Worm (Caenorhabditis elegans): ENCODE data around the gene Y59H11AR.10.
A peak's percentile ranks its signal among the peaks of the same experiment; 100 is the strongest.

Gene Y59H11AR.10

ce11 chrIV:8600712-8601330, 2.2 kb upstream of the Y59H11AR.10 start, which contains the start of gene Y59H11AR.4:
Gene Y59H11AR.4, minus strand, starts transcription at chrIV:8600762.
- TF ChIP-seq ztf-4 (tag; optimal IDR thresholded peaks at IDR 0.05) (no peak), snu-23 (GFP tag; optimal IDR thresholded peaks at IDR 0.05) (peak; percentile 17), lin-35 (GFP tag; optimal IDR thresholded peaks at IDR 0.05) (peak in 1 of 2 experiments; percentile 63), blmp-1 (tag; optimal IDR thresholded peaks at IDR 0.05) (peak; percentile 47), nhr-85 (tag) (no peak), dpl-1 (GFP tag; optimal IDR thresholded peaks at IDR 0.05) (peak in 1 of 3 experiments; percentile 25), skn-1 (tag; optimal IDR thresholded peaks at IDR 0.05) (no peak), efl-1 (optimal IDR thresholded peaks at IDR 0.05) (no peak), efl-1 (GFP tag; optimal IDR thresholded peaks at IDR 0.05 in 1 of 2) (peak; percentile 15 to 94), elt-3 (tag; optimal IDR thresholded peaks at IDR 0.05) (peak in 1 of 6 experiments; percentile 74), unc-130 (tag; optimal IDR thresholded peaks at IDR 0.05) (no peak), lin-13 (GFP tag; optimal IDR thresholded peaks at IDR 0.05) (no peak), tlp-1 (tag; optimal IDR thresholded peaks at IDR 0.05) (no peak), lin-39 (tag; optimal IDR thresholded peaks at IDR 0.05) (no peak), ceh-88 (GFP tag; IDR thresholded peaks at IDR 0.05) (no peak), aly-2 (tag; optimal IDR thresholded peaks at IDR 0.05) (no peak)

- no peak for TF ChIP-seq fkh-8 (tag; optimal IDR thresholded peaks at IDR 0.05)
- TF ChIP-seq lsy-2 (tag; optimal IDR thresholded peaks at IDR 0.05), result peak; percentile 59 to 71
- peak; percentile 89 for TF ChIP-seq nhr-71 (tag; optimal IDR thresholded peaks at IDR 0.05)
- TF ChIP-seq nhr-47 (tag; optimal IDR thresholded peaks at IDR 0.05), result peak; percentile 26
- TF ChIP-seq mef-2 (tag; optimal IDR thresholded peaks at IDR 0.05), result peak; percentile 80
- 0 out of 2 replicates have a peak, but pooled peaks have one; percentile 10 for TF ChIP-seq unc-98 (GFP tag; IDR thresholded peaks at IDR 0.05)
- TF ChIP-seq nhr-19 (GFP tag; conservative IDR thresholded peaks at IDR 0.05), result peak; percentile 66
- peak; percentile 57 for TF ChIP-seq snu-23 (GFP tag; optimal IDR thresholded peaks at IDR 0.05)
- no peak for TF ChIP-seq elt-2 (tag; optimal IDR thresholded peaks at IDR 0.05)
- TF ChIP-seq rnt-1 (tag; optimal IDR thresholded peaks at IDR 0.05), result peak; percentile 43
- peak; percentile 45 for TF ChIP-seq nhr-11 (tag; optimal IDR thresholded peaks at IDR 0.05)
- TF ChIP-seq efl-1 (optimal IDR thresholded peaks at IDR 0.05), result peak in 1 of 2 experiments; percentile 20
- no peak for TF ChIP-seq efl-1 (GFP tag; optimal IDR thresholded peaks at IDR 0.05 in 1 of 2)
- no peak for TF ChIP-seq sptf-1 (tag; optimal IDR thresholded peaks at IDR 0.05)
- peak; percentile 50 for TF ChIP-seq nhr-20 (tag; optimal IDR thresholded peaks at IDR 0.05)
- peak; percentile 79 for TF ChIP-seq lin-14 (GFP tag; optimal IDR thresholded peaks at IDR 0.05)
- peak; percentile 44 for TF ChIP-seq lin-39 (tag; optimal IDR thresholded peaks at IDR 0.05)
- TF ChIP-seq alr-1 (tag; optimal IDR thresholded peaks at IDR 0.05; ENCODE audit: borderline replicate concordance), result no peak
- TF ChIP-seq lin-13 (GFP tag; optimal IDR thresholded peaks at IDR 0.05), result no peak
- TF ChIP-seq tbx-2 (tag; optimal IDR thresholded peaks at IDR 0.05), result peak; percentile 20
- TF ChIP-seq swsn-7 (tag; optimal IDR thresholded peaks at IDR 0.05), result peak; percentile 4
Measured at ce11 chrIV:8605217-8605616, 2.2 kb downstream of the Y59H11AR.10 start.

- TF ChIP-seq nhr-20 (tag; optimal IDR thresholded peaks at IDR 0.05) (no peak), lin-15B (tag; optimal IDR thresholded peaks at IDR 0.05) (no peak), dpl-1 (GFP tag; optimal IDR thresholded peaks at IDR 0.05) (no peak), irx-1 (tag; optimal IDR thresholded peaks at IDR 0.05) (no peak), ztf-4 (tag; optimal IDR thresholded peaks at IDR 0.05) (no peak), efl-1 (optimal IDR thresholded peaks at IDR 0.05) (no peak), efl-1 (GFP tag; optimal IDR thresholded peaks at IDR 0.05 in 1 of 2) (no peak), nhr-19 (GFP tag; conservative IDR thresholded peaks at IDR 0.05) (no peak), egl-13 (tag; optimal IDR thresholded peaks at IDR 0.05) (no peak), F16B12.6 (tag; optimal IDR thresholded peaks at IDR 0.05) (no peak), unc-62 (GFP tag; optimal IDR thresholded peaks at IDR 0.05) (no peak), pag-3 (tag; optimal IDR thresholded peaks at IDR 0.05; ENCODE audit: borderline replicate concordance, insufficient read depth) (no peak), fkh-4 (tag; optimal IDR thresholded peaks at IDR 0.05; ENCODE audit: borderline replicate concordance) (no peak), aha-1 (tag; optimal IDR thresholded peaks at IDR 0.05) (no peak), mep-1 (tag; optimal IDR thresholded peaks at IDR 0.05) (no peak), efl-3 (GFP tag; optimal IDR thresholded peaks at IDR 0.05) (no peak), ceh-63 (GFP tag; optimal IDR thresholded peaks at IDR 0.05) (no peak), nhr-47 (tag; optimal IDR thresholded peaks at IDR 0.05) (no peak), lin-39 (tag; optimal IDR thresholded peaks at IDR 0.05) (no peak), egl-27 (tag; optimal IDR thresholded peaks at IDR 0.05) (no peak), C16A3.4 (tag; optimal IDR thresholded peaks at IDR 0.05) (no peak)
Measured at ce11 chrIV:8608204-8608603, 5.2 kb downstream of the Y59H11AR.10 start.

All from whole organism, L1 larva.